Worm (Caenorhabditis elegans) whole organism, young adult: ENCODE results near the gene Y97E10AL.1.

Experiments used
- B0019.2 ChIP-seq: fragments of 200-800 bp; sonication (Bioruptor generic); conservative IDR thresholded peaks from 2 replicates; pipeline ENCODE4 v1.3.6; 2022; ENCODE audit warnings: missing genetic modification reagents, missing genetic modification characterization, missing compliant biosample characterization
- C17E4.6 ChIP-seq: fragments of 200-800 bp; sonication (Bioruptor generic); IDR thresholded peaks from 2 replicates; pipeline ENCODE4 v1.3.6; 2022; ENCODE audit warnings: missing genetic modification reagents, missing genetic modification characterization, missing compliant biosample characterization
- F10E7.11 ChIP-seq: sonication (generic microtip); optimal IDR thresholded peaks from 2 replicates; lab custom pipeline; 2017; ENCODE audit warnings: mild to moderate bottlenecking, missing genetic modification characterization, moderate library complexity, missing compliant biosample characterization
- F23B12.7 ChIP-seq: sonication (generic microtip); optimal IDR thresholded peaks from 2 replicates; lab custom pipeline; 2017; ENCODE audit warnings: missing genetic modification characterization, mild to moderate bottlenecking, missing compliant biosample characterization, antibody characterized with exemption, moderate library complexity; ENCODE audit not compliant: insufficient read depth
- F33H1.4 ChIP-seq: fragments of 200-800 bp; sonication (Bioruptor generic); IDR thresholded peaks from 2 replicates; pipeline ENCODE4 v1.3.6; 2022; ENCODE audit warnings: missing genetic modification reagents, missing genetic modification characterization, missing compliant biosample characterization
- F49E8.2 ChIP-seq: sonication (generic microtip); optimal IDR thresholded peaks from 3 replicates; lab custom pipeline; 2017; ENCODE audit warnings: missing genetic modification characterization, mild to moderate bottlenecking, missing compliant biosample characterization, antibody characterized with exemption, moderate library complexity; ENCODE audit not compliant: insufficient read depth
- T07F8.4 ChIP-seq: sonication (generic microtip); optimal IDR thresholded peaks from 2 replicates; lab custom pipeline; 2016; ENCODE audit warnings: mild to moderate bottlenecking, missing genetic modification characterization, moderate library complexity, missing compliant biosample characterization
- Y56A3A.18 ChIP-seq: fragments of 200-800 bp; sonication (Bioruptor generic); IDR thresholded peaks from 2 replicates; pipeline ENCODE4 v1.3.6; 2022; ENCODE audit warnings: missing genetic modification reagents, missing genetic modification characterization, missing compliant biosample characterization
- Y95B8A.8 ChIP-seq: fragments of 200-800 bp; sonication (Bioruptor generic); IDR thresholded peaks from 2 replicates; pipeline ENCODE4 v1.3.6; 2022; ENCODE audit warnings: missing genetic modification reagents, missing genetic modification characterization, missing compliant biosample characterization
- akir-1 ChIP-seq: fragments of 200-800 bp; sonication (Bioruptor generic); optimal IDR thresholded peaks from 2 replicates; lab custom pipeline; 2018; ENCODE audit warnings: mild to moderate bottlenecking, missing genetic modification characterization, moderate library complexity, missing compliant biosample characterization
- attf-5 ChIP-seq: fragments of 200-800 bp; sonication (Bioruptor generic); optimal IDR thresholded peaks from 2 replicates; lab custom pipeline; 2018; ENCODE audit warnings: mild to moderate bottlenecking, missing genetic modification characterization, missing compliant biosample characterization
- attf-6 ChIP-seq: fragments of 200-800 bp; sonication (Bioruptor generic); IDR thresholded peaks from 2 replicates; pipeline ENCODE4 v1.3.6; 2022; ENCODE audit warnings: missing genetic modification reagents, missing genetic modification characterization, missing compliant biosample characterization
- ccch-3 ChIP-seq: fragments of 200-800 bp; sonication (Bioruptor generic); optimal IDR thresholded peaks from 2 replicates; lab custom pipeline; 2018; ENCODE audit warnings: mild to moderate bottlenecking, missing genetic modification characterization, missing compliant biosample characterization
- cebp-1 ChIP-seq, 2 experiments: fragments of 200-800 bp in 1 of 2; sonication (Bioruptor generic) in 1 of 2; sonication (generic microtip) in 1 of 2; IDR thresholded peaks in 1 of 2; optimal IDR thresholded peaks in 1 of 2; 2 replicates each; pipeline versions ENCODE4 v1.3.6 to Lab custom; 2017 to 2022; ENCODE audit warnings: missing compliant biosample characterization in 2 of 2, missing genetic modification characterization in 2 of 2, mild to moderate bottlenecking in 1 of 2, missing genetic modification reagents in 1 of 2, moderate library complexity in 1 of 2
- ceh-100 ChIP-seq: fragments of 200-800 bp; sonication (Bioruptor generic); IDR thresholded peaks from 2 replicates; pipeline ENCODE4 v1.3.6; 2022; ENCODE audit warnings: missing genetic modification reagents, missing genetic modification characterization, missing compliant biosample characterization
- ceh-58 ChIP-seq: fragments of 200-800 bp; sonication (Bioruptor generic); IDR thresholded peaks from 2 replicates; pipeline ENCODE4 v1.3.6; 2022; ENCODE audit warnings: missing genetic modification characterization, missing compliant biosample characterization
- die-1 ChIP-seq: sonication (generic microtip); optimal IDR thresholded peaks from 2 replicates; lab custom pipeline; 2016; ENCODE audit warnings: missing genotype, mild to moderate bottlenecking, missing genetic modification characterization, missing compliant biosample characterization
- dpl-1 ChIP-seq: fragments of 150-350 bp; optimal IDR thresholded peaks from 2 replicates; lab custom pipeline; 2014; ENCODE audit warnings: missing biosample characterization, missing genetic modification reagents, missing genetic modification characterization
- efl-1 ChIP-seq: fragments of 150-350 bp; optimal IDR thresholded peaks from 2 replicates; lab custom pipeline; 2014; ENCODE audit warnings: missing biosample characterization, missing genetic modification reagents, missing genetic modification characterization
- egl-18 ChIP-seq: fragments of 200-800 bp; sonication (Bioruptor generic); IDR thresholded peaks from 2 replicates; pipeline ENCODE4 v1.3.6; 2022; ENCODE audit warnings: missing genetic modification reagents, missing genetic modification characterization, missing compliant biosample characterization
- egrh-3 ChIP-seq: fragments of 200-800 bp; sonication (Bioruptor generic); IDR thresholded peaks from 2 replicates; pipeline ENCODE4 v1.3.6; 2022; ENCODE audit warnings: missing genetic modification reagents, missing genetic modification characterization, missing compliant biosample characterization
- ekl-4 ChIP-seq: fragments of 200-800 bp; sonication (Bioruptor generic); IDR thresholded peaks from 2 replicates; pipeline ENCODE4 v1.3.6; 2022; ENCODE audit warnings: missing genetic modification reagents, missing genetic modification characterization, missing compliant biosample characterization
- gei-17 ChIP-seq: fragments of 200-800 bp; sonication (Bioruptor generic); optimal IDR thresholded peaks from 2 replicates; lab custom pipeline; 2018; ENCODE audit warnings: mild to moderate bottlenecking, missing genetic modification characterization, missing compliant biosample characterization
- hlh-12 ChIP-seq: sonication (generic microtip); optimal IDR thresholded peaks from 2 replicates; lab custom pipeline; 2016; ENCODE audit warnings: missing genetic modification characterization, missing compliant biosample characterization
- hrde-1 ChIP-seq: sonication (generic microtip); optimal IDR thresholded peaks from 2 replicates; lab custom pipeline; 2016; ENCODE audit warnings: missing genetic modification characterization, mild to moderate bottlenecking, missing compliant biosample characterization, moderate library complexity, missing genotype, missing genetic modification reagents, borderline replicate concordance
- lin-35 ChIP-seq, 3 experiments: fragments of 150-350 bp in 2 of 3; sonication (generic microtip) in 1 of 3; optimal IDR thresholded peaks; 2 replicates each; lab custom pipeline; 2014 to 2018; ENCODE audit warnings: missing biosample characterization in 3 of 3, missing genetic modification characterization in 3 of 3, missing genetic modification reagents in 3 of 3
- lsl-1 ChIP-seq: fragments of 200-800 bp; sonication (Bioruptor generic); optimal IDR thresholded peaks from 2 replicates; lab custom pipeline; 2018; ENCODE audit warnings: mild to moderate bottlenecking, missing genetic modification characterization, moderate library complexity, missing compliant biosample characterization
- madf-8 ChIP-seq: fragments of 200-800 bp; sonication (Bioruptor generic); conservative IDR thresholded peaks from 2 replicates; pipeline ENCODE4 v1.3.6; 2022; ENCODE audit warnings: missing genetic modification reagents, missing genetic modification characterization, missing compliant biosample characterization
- mcd-1 ChIP-seq: fragments of 200-800 bp; sonication (Bioruptor generic); IDR thresholded peaks from 2 replicates; pipeline ENCODE4 v1.3.6; 2022; ENCODE audit warnings: missing genetic modification reagents, missing genetic modification characterization, missing compliant biosample characterization
- mxl-1 ChIP-seq: sonication (generic microtip); optimal IDR thresholded peaks from 2 replicates; lab custom pipeline; 2016; ENCODE audit warnings: missing genetic modification characterization, missing compliant biosample characterization
- nhr-179 ChIP-seq: sonication (generic microtip); optimal IDR thresholded peaks from 2 replicates; lab custom pipeline; 2016; ENCODE audit warnings: mild to moderate bottlenecking, missing genetic modification characterization, missing compliant biosample characterization
- rpc-1 ChIP-seq, 2 experiments: fragments of 150-350 bp in 1 of 2; sonication (generic microtip) in 1 of 2; optimal IDR thresholded peaks; 2 replicates each; lab custom pipeline; 2014 to 2018; ENCODE audit warnings: missing biosample characterization in 1 of 2, missing genetic modification characterization in 1 of 2, missing genetic modification reagents in 1 of 2, missing genotype in 1 of 2
- zfh-2 ChIP-seq: fragments of 200-800 bp; sonication (Bioruptor generic); conservative IDR thresholded peaks from 2 replicates; pipeline ENCODE4 v1.3.6; 2022; ENCODE audit warnings: missing genetic modification reagents, missing genetic modification characterization, missing compliant biosample characterization
- ztf-22 ChIP-seq: fragments of 200-800 bp; sonication (Bioruptor generic); optimal IDR thresholded peaks from 2 replicates; lab custom pipeline; 2018; ENCODE audit warnings: mild to moderate bottlenecking, missing genetic modification characterization, moderate library complexity, missing compliant biosample characterization
- ztf-26 ChIP-seq: sonication (generic microtip); optimal IDR thresholded peaks from 2 replicates; lab custom pipeline; 2017; ENCODE audit warnings: missing genetic modification characterization, missing compliant biosample characterization
- ztf-28 ChIP-seq: fragments of 200-800 bp; sonication (Bioruptor generic); IDR thresholded peaks from 2 replicates; pipeline ENCODE4 v1.3.6; 2022; ENCODE audit warnings: missing genetic modification reagents, missing genetic modification characterization, missing compliant biosample characterization

Y97E10AL.1 gene

DNA sequence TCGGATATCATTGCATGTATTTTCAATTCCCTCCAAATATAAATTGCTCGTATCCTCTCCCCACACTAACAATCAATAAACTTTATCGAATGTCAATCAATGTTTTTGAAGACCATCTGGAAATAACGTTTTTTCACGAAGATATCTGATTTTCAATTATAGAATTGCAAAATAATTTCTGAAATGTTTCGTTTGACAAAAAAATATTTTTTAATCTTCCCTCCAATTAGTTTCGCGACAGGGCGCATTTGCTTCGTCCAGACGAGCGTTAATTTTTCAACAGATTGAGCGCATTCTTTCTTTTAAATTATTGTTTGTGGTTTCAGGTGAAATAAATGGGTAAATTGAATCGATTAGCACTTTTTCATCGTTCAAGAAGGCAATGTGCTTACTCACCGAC is 45.2 kb downstream of the Y97E10AL.1 start, which contains the start of gene vars-1 (continued):
- peak; percentile 90 for TF ChIP-seq mcd-1
- peak; percentile 69 for TF ChIP-seq efl-1 (GFP tag; lab: Kevin White, UChicago)
- TF ChIP-seq B0019.2 (GFP tag; lab: Robert Waterston, UW), result no peak
- no peak for TF ChIP-seq ceh-100 (GFP tag; lab: Robert Waterston, UW)
- 0 out of 2 replicates have a peak, but pooled peaks have one; percentile 47 for TF ChIP-seq ekl-4 (GFP tag; lab: Robert Waterston, UW)
- peak; percentile 35; the same call in 1 of the 2 replicates for TF ChIP-seq F33H1.4 (GFP tag; lab: Robert Waterston, UW)
- no peak for TF ChIP-seq ztf-28 (GFP tag; lab: Robert Waterston, UW)
- no peak for TF ChIP-seq egrh-3 (GFP tag; lab: Robert Waterston, UW)
- TF ChIP-seq ztf-22 (GFP tag; lab: Kevin White, UChicago), result no peak
- TF ChIP-seq F10E7.11, result no peak
- TF ChIP-seq cebp-1 (GFP tag; IDR thresholded peaks at IDR 0.05; lab: Robert Waterston, UW), result no peak
- TF ChIP-seq cebp-1 (tag; optimal IDR thresholded peaks at IDR 0.05; lab: Kevin White, UChicago), result peak; percentile 42
- TF ChIP-seq lin-35 (GFP tag; optimal IDR thresholded peaks at IDR 0.05; lab: Kevin White, UChicago), result peak in 2 of 3 experiments; percentile 18 to 77
- peak; percentile 42 for TF ChIP-seq dpl-1
- TF ChIP-seq lsl-1 (GFP tag; lab: Kevin White, UChicago), result peak; percentile 53
- TF ChIP-seq Y56A3A.18 (GFP tag; lab: Robert Waterston, UW), result 0 out of 2 replicates have a peak, but pooled peaks have one; percentile 26

DNA sequence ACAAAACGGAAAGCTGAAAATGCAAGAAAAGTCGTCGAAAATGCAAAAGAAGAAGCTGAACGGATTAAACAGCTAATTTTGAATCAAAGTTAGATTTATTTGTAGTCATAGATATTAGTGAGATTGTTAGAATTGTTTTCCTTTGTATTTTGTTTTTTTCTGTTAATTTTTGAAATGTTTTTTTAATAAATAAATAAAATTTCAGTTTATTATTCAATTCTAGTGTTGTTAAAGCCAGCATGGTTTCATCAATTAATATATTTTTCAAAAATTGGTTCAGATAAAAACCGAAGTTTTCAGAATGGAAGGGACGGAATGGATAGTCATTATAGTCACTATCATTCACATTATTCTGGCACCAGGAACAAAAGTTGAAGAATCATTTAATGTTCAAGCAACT is 48.9 kb downstream of the Y97E10AL.1 start, which contains the start of gene algn-12:
algn-12 (plus strand) TSS at position 301 of the 400 bp plus-strand sequence.
- no peak for TF ChIP-seq ceh-58 (GFP tag; lab: Robert Waterston, UW)
- no peak for TF ChIP-seq gei-17 (GFP tag; lab: Kevin White, UChicago)
- TF ChIP-seq mxl-1 (tag; lab: Kevin White, UChicago), result no peak
- TF ChIP-seq hrde-1 (tag; lab: Kevin White, UChicago), result no peak
- TF ChIP-seq C17E4.6 (GFP tag; lab: Robert Waterston, UW), result no peak
- TF ChIP-seq egl-18 (GFP tag; lab: Robert Waterston, UW), result no peak
- TF ChIP-seq ccch-3, result no peak
- TF ChIP-seq nhr-179, result no peak
- no peak for TF ChIP-seq madf-8 (GFP tag; lab: Robert Waterston, UW)
- TF ChIP-seq efl-1 (GFP tag; lab: Kevin White, UChicago), result no peak
- no peak for TF ChIP-seq akir-1 (GFP tag; lab: Kevin White, UChicago)
- TF ChIP-seq lsl-1 (GFP tag; lab: Kevin White, UChicago), result no peak
- no peak for TF ChIP-seq F23B12.7 (tag; lab: Kevin White, UChicago)
- TF ChIP-seq zfh-2 (GFP tag; lab: Robert Waterston, UW), result no peak
- TF ChIP-seq, all 124 proteins: peak for 0

DNA sequence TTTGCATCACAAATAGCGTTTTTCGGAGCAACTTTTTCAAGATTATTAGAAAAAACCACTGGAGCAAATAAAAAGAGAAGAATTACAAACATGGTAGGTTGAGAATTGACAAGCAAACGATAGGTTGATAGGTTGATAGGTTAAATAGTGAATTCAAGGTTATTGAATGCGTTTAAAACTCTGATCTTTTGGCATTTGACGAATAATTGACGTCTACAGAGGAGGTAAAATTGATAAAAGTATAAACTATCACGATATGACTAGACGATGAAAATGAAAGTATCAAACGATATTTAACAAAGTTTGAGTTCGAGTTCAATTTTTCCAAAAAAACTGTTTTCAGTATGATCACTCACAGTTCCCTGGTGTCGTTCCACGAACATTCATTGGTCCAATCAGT is 50.0 kb downstream of the Y97E10AL.1 start, which contains the start of gene ZC513.14:
ZC513.14 (minus strand) TSS at position 101 of the 400 bp plus-strand sequence.
- TF ChIP-seq Y95B8A.8 (GFP tag; lab: Robert Waterston, UW) (no peak), F49E8.2 (tag; lab: Kevin White, UChicago) (no peak), dpl-1 (no peak), die-1 (tag; lab: Kevin White, UChicago) (no peak), attf-5 (GFP tag; lab: Kevin White, UChicago) (no peak), lin-35 (GFP tag; optimal IDR thresholded peaks at IDR 0.05; lab: Kevin White, UChicago) (no peak), ztf-26 (tag; lab: Kevin White, UChicago) (no peak), rpc-1 (optimal IDR thresholded peaks at IDR 0.05; lab: Kevin White, UChicago) (no peak), rpc-1 (tag; optimal IDR thresholded peaks at IDR 0.05; lab: Kevin White, UChicago) (no peak), hlh-12 (tag; lab: Kevin White, UChicago) (no peak), cebp-1 (GFP tag; IDR thresholded peaks at IDR 0.05; lab: Robert Waterston, UW) (no peak), cebp-1 (tag; optimal IDR thresholded peaks at IDR 0.05; lab: Kevin White, UChicago) (no peak), attf-6 (no peak), T07F8.4 (tag; lab: Kevin White, UChicago) (no peak)
